Worm (Caenorhabditis elegans): Measurements from ENCODE around the gene clec-21.

- TF ChIP-seq ama-1 (optimal IDR thresholded peaks at IDR 0.05) (no peak), ceh-82 (tag; optimal IDR thresholded peaks at IDR 0.05) (no peak), rnt-1 (tag; optimal IDR thresholded peaks at IDR 0.05) (no peak), fkh-10 (GFP tag; optimal IDR thresholded peaks at IDR 0.05) (no peak), unc-98 (GFP tag; IDR thresholded peaks at IDR 0.05) (no peak), pqm-1 (tag; optimal IDR thresholded peaks at IDR 0.05) (no peak), unc-30 (tag; optimal IDR thresholded peaks at IDR 0.05) (no peak), elt-2 (tag; optimal IDR thresholded peaks at IDR 0.05) (no peak), mef-2 (tag; optimal IDR thresholded peaks at IDR 0.05) (no peak), alr-1 (tag; optimal IDR thresholded peaks at IDR 0.05; ENCODE audit: borderline replicate concordance) (no peak), fkh-8 (tag; optimal IDR thresholded peaks at IDR 0.05) (no peak), elt-3 (tag; optimal IDR thresholded peaks at IDR 0.05) (no peak), pag-3 (tag; optimal IDR thresholded peaks at IDR 0.05; ENCODE audit: borderline replicate concordance, insufficient read depth) (no peak), unc-130 (tag; optimal IDR thresholded peaks at IDR 0.05) (no peak)
Observed at ce11 chrII:1610630-1611029, 26.6 kb upstream of the clec-21 start, which contains the start of gene fbxa-163.

Measured in whole organism, L1 larva.